Fruit fly (Drosophila melanogaster) whole organism, adult: ENCODE data around the gene grass.

ENCODE experiments used
- CG11617 ChIP-seq: fragments of 200-800 bp; sonication (Bioruptor generic); optimal IDR thresholded peaks from 2 replicates; lab custom pipeline; 2017; ENCODE audit warnings: mild to moderate bottlenecking, missing biosample characterization, missing genetic modification reagents, missing genetic modification characterization
- CG12768 ChIP-seq: fragments of 200-800 bp; sonication (Bioruptor generic); optimal IDR thresholded peaks from 2 replicates; lab custom pipeline; 2017; ENCODE audit warnings: missing biosample characterization, missing genetic modification characterization, mild to moderate bottlenecking, moderate library complexity, missing genetic modification reagents
- CG14711 ChIP-seq: fragments of 200-800 bp; sonication (Bioruptor generic); optimal IDR thresholded peaks from 2 replicates; lab custom pipeline; 2018; ENCODE audit warnings: missing biosample characterization, mild to moderate bottlenecking, missing genetic modification characterization, moderate library complexity
- CG1620 ChIP-seq: fragments of 200-800 bp; sonication (Bioruptor generic); optimal IDR thresholded peaks from 2 replicates; lab custom pipeline; 2016; ENCODE audit warnings: missing biosample characterization, missing genetic modification characterization
- CG33017 ChIP-seq: fragments of 200-800 bp; sonication (Bioruptor generic); optimal IDR thresholded peaks from 2 replicates; lab custom pipeline; 2018; ENCODE audit warnings: missing biosample characterization, mild to moderate bottlenecking, missing genetic modification characterization, moderate library complexity
- CG5204 ChIP-seq: fragments of 200-800 bp; sonication (Bioruptor generic); optimal IDR thresholded peaks from 2 replicates; lab custom pipeline; 2016; ENCODE audit warnings: missing biosample characterization, missing genetic modification characterization
- CG7045 ChIP-seq: fragments of 200-800 bp; sonication (Bioruptor generic); optimal IDR thresholded peaks from 2 replicates; lab custom pipeline; 2017; ENCODE audit warnings: missing biosample characterization, mild to moderate bottlenecking, missing genetic modification characterization
- CG7101 ChIP-seq: fragments of 200-800 bp; sonication (Bioruptor generic); optimal IDR thresholded peaks from 2 replicates; lab custom pipeline; 2018; ENCODE audit warnings: missing biosample characterization, mild to moderate bottlenecking, missing genetic modification characterization, moderate library complexity
- Clk ChIP-seq: fragments of 200-800 bp; sonication (Bioruptor generic); optimal IDR thresholded peaks from 2 replicates; lab custom pipeline; 2017; ENCODE audit warnings: missing biosample characterization, missing genetic modification characterization
- Crg-1 ChIP-seq: fragments of 200-800 bp; sonication (Bioruptor generic); optimal IDR thresholded peaks from 2 replicates; lab custom pipeline; 2016; ENCODE audit warnings: missing biosample characterization, missing genetic modification characterization
- Hr96 ChIP-seq: fragments of 200-800 bp; sonication (Bioruptor generic); optimal IDR thresholded peaks from 2 replicates; lab custom pipeline; 2016; ENCODE audit warnings: missing biosample characterization, missing genetic modification characterization
- Mnt ChIP-seq: fragments of 200-800 bp; sonication (Bioruptor generic); optimal IDR thresholded peaks from 2 replicates; lab custom pipeline; 2016; ENCODE audit warnings: missing biosample characterization, mild to moderate bottlenecking, missing genetic modification characterization
- bab1 ChIP-seq: fragments of 200-800 bp; sonication (Bioruptor generic); optimal IDR thresholded peaks from 3 replicates; lab custom pipeline; 2019; ENCODE audit warnings: missing biosample characterization, mild to moderate bottlenecking, missing genetic modification characterization, moderate library complexity
- cic ChIP-seq: fragments of 200-800 bp; sonication (Bioruptor generic); optimal IDR thresholded peaks from 2 replicates; lab custom pipeline; 2017; ENCODE audit warnings: missing biosample characterization, mild to moderate bottlenecking, missing genetic modification characterization, moderate library complexity
- cnc ChIP-seq, 2 experiments: fragments of >200 bp; optimal IDR thresholded peaks; 2 replicates each; lab custom pipeline; 2017
- kay ChIP-seq: fragments of 200-800 bp; sonication (Bioruptor generic); peaks from one replicate; lab custom pipeline; 2016; ENCODE audit warnings: missing biosample characterization, missing genetic modification characterization, borderline replicate concordance
- ovo ChIP-seq: fragments of 200-800 bp; sonication (Bioruptor generic); optimal IDR thresholded peaks from 2 replicates; lab custom pipeline; 2016; ENCODE audit warnings: missing biosample characterization, missing genetic modification characterization
- pad ChIP-seq: fragments of 200-800 bp; sonication (Bioruptor generic); optimal IDR thresholded peaks from 3 replicates; lab custom pipeline; 2017; ENCODE audit warnings: missing biosample characterization, missing genetic modification characterization, mild to moderate bottlenecking, moderate library complexity, missing genetic modification reagents
- tj ChIP-seq: fragments of 200-800 bp; sonication (Bioruptor generic); optimal IDR thresholded peaks from 3 replicates; lab custom pipeline; 2017; ENCODE audit warnings: missing biosample characterization, mild to moderate bottlenecking, missing genetic modification characterization, moderate library complexity
- toe ChIP-seq: fragments of 200-800 bp; sonication (Bioruptor generic); optimal IDR thresholded peaks from 2 replicates; lab custom pipeline; 2016; ENCODE audit warnings: missing biosample characterization, missing genetic modification characterization

The grass gene

DNA sequence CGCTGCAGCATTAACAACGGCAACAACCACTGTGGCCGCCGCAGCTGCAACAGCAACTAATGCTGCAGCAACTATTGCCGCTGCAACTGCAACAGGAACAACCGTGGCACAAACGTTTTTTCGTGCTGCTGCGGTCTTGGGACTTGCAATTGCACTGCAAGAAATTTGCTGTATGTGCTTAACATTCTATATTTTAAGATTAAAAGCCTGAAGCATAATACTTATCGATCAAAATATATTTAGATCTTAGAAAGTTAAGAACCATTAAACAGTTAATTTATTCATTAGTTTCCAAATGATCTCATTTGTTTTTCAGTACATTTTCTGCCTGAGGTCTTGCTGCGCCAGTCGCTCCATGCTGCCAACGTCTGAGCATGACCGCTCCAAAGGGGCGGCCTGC, 23.3 kb downstream of the grass start:
- no peak for TF ChIP-seq cic (GFP tag; lab: Kevin White, UChicago)
- TF ChIP-seq toe (GFP tag; lab: Kevin White, UChicago), result no peak
- no peak for TF ChIP-seq ovo (GFP tag; lab: Kevin White, UChicago)
- TF ChIP-seq Clk, result no peak
- TF ChIP-seq CG14711 (tag; lab: Kevin White, UChicago), result no peak
- TF ChIP-seq Mnt, result no peak

DNA sequence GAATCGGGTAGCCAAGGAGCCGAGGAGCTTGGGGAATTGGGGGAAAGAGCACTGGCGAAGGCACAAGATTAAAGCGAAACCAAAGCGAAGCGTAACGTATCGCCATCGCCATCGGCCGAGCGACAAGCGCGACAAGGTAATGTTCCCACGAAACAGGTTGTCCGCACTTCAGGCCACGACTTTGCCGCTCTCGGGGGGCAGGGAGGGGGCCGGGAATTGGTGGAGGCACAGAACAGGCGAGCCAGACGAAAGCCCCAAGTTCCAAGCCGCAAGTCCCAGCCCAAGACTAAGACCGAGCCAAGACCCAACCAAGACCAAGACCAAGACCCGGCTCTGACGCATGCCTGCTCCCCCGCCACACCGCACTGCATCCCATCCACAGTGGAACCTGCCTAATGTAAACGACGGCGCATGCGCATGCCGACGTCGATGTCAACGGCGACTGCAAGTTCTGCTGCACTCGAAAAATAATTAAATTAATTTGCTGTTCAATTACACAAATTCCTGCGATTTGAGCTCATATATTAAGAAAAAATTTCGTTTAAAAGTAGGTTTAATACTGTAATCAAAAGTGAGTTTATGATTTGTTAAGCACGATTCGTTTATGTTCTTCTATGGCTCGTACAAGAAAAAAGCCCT, 28.3 kb downstream of the grass start:
- TF ChIP-seq cic (GFP tag; lab: Kevin White, UChicago), result no peak

DNA sequence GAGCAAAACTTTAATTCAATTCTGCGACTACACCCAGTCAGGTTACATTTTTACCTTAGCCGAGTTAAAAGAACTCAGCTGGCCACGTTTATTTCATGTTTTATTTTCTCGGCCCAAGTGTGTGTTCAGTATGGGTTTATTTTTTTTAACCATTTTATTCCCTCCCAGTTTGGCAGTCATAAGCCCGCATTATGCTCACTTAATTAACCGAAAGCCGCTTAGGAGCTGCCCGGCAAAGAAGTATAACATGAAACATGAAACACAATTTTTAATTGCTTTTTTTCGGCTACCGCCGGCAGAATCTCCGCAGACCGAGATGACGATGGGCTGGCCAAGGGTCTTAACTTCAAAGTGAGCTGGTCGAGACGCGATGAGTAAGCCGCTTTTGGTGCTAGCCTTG, 29.1 kb downstream of the grass start:
- TF ChIP-seq CG1620, result no peak
- TF ChIP-seq tj, result no peak
- no peak for TF ChIP-seq CG7101 (tag; lab: Kevin White, UChicago)
- TF ChIP-seq CG11617 (GFP tag; lab: Kevin White, UChicago), result no peak
- TF ChIP-seq Hr96, result no peak
- no peak for TF ChIP-seq Clk
- no peak for TF ChIP-seq Crg-1 (GFP tag; lab: Kevin White, UChicago)

DNA sequence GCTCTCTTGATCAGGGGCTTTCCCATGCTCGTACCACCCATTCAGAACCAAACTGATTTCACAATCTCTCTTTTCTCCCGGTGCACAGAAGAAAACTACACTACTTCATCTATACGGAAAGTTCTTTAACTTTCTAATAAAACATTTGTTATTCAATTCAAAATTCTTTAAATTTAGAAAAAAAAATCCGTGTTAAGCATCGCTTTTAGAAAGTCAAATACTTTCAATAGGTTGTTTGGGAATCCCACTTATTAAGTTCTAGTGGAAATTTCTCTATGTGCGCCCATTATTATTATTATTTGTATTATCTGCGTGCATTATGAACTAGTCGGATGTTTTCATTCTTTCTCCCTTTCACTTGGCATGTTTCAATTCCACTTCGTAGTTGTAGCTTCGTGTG, 35.3 kb downstream of the grass start:
- TF ChIP-seq Clk (no peak), ovo (GFP tag; lab: Kevin White, UChicago) (no peak), cic (GFP tag; lab: Kevin White, UChicago) (no peak)

DNA sequence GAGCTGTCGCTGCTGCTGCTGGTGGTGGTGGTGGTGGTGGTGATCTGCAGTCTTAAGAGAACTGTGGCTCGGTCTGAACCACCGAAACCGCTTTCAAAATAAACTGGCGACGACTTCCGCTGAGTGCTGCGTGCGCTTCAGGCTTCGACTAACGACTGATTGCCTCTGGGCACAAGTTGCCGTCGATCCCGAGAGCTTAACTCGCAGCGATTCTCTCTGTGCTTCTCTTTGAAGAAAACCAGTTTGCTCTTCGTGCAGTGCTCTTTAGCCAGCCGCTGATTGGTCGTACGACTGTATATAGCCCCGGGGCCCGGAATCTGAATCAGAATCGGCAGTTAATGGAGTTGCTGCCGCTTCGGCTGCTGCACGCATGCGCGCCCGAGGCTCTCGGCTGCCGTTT, 36.4 kb downstream of the grass start, which contains the start of gene Ser:
Gene Ser, minus strand, starts transcription at position 162 of the 400 bp plus-strand sequence.
- TF ChIP-seq CG5204 (GFP tag; lab: Kevin White, UChicago), result no peak
- no peak for TF ChIP-seq pad
- TF ChIP-seq Hr96, result no peak
- TF ChIP-seq ovo (GFP tag; lab: Kevin White, UChicago), result no peak
- no peak for TF ChIP-seq kay (GFP tag; lab: Kevin White, UChicago)
- no peak for TF ChIP-seq CG11617 (GFP tag; lab: Kevin White, UChicago)
- no peak for TF ChIP-seq CG14711 (tag; lab: Kevin White, UChicago)
- no peak for TF ChIP-seq CG12768 (GFP tag; lab: Kevin White, UChicago)
- no peak for TF ChIP-seq toe (GFP tag; lab: Kevin White, UChicago)
- TF ChIP-seq tj, result no peak
- TF ChIP-seq Crg-1 (GFP tag; lab: Kevin White, UChicago), result no peak
- no peak for TF ChIP-seq CG7045 (GFP tag; lab: Kevin White, UChicago)
- TF ChIP-seq cnc (optimal IDR thresholded peaks at IDR 0.05; lab: Kevin White, UChicago), result no peak
- no peak for TF ChIP-seq cic (GFP tag; lab: Kevin White, UChicago)

DNA sequence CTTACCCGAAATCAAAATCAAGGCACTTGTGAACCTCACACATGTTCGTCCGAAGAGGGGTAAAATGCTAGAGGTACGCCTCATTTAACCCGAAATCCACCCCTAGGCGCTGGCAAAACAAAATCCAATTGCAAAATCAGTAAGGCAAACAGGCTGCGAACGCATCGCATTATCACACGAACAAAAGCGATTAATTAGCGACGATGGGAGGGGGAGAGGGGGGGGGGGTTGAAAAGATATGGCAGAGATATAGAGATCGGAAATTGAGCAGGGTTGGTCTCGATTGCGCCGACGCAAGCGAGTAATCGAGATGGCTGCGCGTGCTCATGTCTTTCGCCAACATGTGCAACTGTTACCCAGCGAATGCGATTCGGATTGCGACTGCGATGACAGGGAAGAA, 39.1 kb downstream of the grass start:
- TF ChIP-seq CG14711 (tag; lab: Kevin White, UChicago), result no peak

DNA sequence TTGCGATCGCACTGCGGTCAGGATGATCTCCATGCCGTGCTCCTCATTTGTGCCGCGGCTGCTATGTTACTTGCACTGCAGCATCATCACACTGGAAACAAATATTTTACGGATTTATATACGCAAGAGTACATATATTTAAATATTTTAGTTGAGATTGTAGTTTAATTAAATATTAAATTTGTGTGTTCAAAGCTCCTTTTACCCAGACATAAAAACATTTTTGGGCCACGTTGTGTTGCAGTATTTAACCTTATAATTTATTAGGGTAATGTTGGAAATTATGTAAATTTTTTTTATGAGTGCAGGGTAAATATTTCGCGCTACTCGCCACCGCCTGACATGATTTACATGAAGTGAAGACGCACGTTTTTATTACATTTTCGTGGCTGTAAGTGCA, 39.8 kb downstream of the grass start:
- TF ChIP-seq CG33017 (tag; lab: Kevin White, UChicago) (no peak), tj (no peak), Crg-1 (GFP tag; lab: Kevin White, UChicago) (no peak), CG5204 (GFP tag; lab: Kevin White, UChicago) (no peak), pad (no peak), Clk (no peak), CG12768 (GFP tag; lab: Kevin White, UChicago) (no peak), CG11617 (GFP tag; lab: Kevin White, UChicago) (no peak), ovo (GFP tag; lab: Kevin White, UChicago) (no peak), CG14711 (tag; lab: Kevin White, UChicago) (no peak), toe (GFP tag; lab: Kevin White, UChicago) (no peak), CG1620 (no peak), cnc (optimal IDR thresholded peaks at IDR 0.05; lab: Kevin White, UChicago) (no peak), Hr96 (no peak)

DNA sequence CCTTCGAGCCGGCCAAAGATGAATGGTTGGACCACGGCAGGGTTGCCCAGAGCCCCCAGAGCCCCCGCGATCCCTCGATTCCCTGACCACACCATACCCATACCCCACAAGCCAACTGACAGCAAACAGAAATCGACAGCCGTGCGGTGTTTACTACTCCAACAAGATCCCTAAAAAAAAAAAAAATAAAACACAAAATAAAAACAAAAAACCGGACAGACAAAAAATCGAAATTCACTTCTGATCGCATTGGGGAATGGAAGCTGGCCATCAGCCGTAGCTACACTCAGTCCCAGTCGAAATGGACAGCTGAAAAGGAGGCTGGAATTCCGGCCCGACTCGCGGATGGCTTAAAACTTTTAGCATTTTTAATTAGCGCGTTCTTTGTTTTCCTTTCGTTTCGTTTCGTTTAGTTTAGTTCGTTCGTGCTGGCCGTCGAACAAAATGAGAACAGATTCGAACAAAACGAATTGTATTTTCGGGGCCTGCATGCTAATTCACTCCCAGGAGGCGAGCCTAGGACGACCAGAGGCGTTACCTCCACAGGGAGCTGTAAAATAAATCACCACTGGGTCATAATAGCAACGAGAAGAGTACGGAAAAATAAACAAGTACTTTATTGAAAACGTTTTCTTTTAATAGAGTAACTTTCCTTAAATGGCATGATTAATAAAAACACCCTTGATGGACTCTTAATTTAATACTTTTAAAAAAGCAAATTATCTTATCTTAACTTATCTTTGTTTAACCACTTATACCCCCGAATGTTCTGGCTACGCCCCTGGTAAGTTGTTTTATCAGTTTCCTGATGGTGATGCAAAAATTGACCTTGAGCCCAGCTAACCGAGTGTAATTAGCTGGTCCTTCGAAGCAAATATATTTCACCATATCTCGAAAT, 41.4 kb downstream of the grass start:
- TF ChIP-seq CG7101 (tag; lab: Kevin White, UChicago) (no peak), cic (GFP tag; lab: Kevin White, UChicago) (no peak), Hr96 (no peak), CG12768 (GFP tag; lab: Kevin White, UChicago) (no peak), CG7045 (GFP tag; lab: Kevin White, UChicago) (no peak), ovo (GFP tag; lab: Kevin White, UChicago) (no peak), Mnt (no peak), tj (no peak), CG14711 (tag; lab: Kevin White, UChicago) (no peak), bab1 (GFP tag; lab: Kevin White, UChicago) (no peak)
